Fruit fly (Drosophila melanogaster) whole organism: Measurements from ENCODE around the gene CG2938.

Experiments
- CG8478 ChIP-seq: fragments of >200 bp; optimal IDR thresholded peaks from 2 replicates; lab custom pipeline; 2018; ENCODE audit warnings: inconsistent platforms
- pan ChIP-seq: fragments of >200 bp; optimal IDR thresholded peaks from 2 replicates; lab custom pipeline; 2017
- psq ChIP-seq: fragments of >200 bp; optimal IDR thresholded peaks from 2 replicates; lab custom pipeline; 2017
- usp ChIP-seq: fragments of >200 bp; optimal IDR thresholded peaks from 2 replicates; lab custom pipeline; 2017; ENCODE audit warnings: missing biosample characterization, missing genetic modification characterization, mixed read lengths

DNA sequence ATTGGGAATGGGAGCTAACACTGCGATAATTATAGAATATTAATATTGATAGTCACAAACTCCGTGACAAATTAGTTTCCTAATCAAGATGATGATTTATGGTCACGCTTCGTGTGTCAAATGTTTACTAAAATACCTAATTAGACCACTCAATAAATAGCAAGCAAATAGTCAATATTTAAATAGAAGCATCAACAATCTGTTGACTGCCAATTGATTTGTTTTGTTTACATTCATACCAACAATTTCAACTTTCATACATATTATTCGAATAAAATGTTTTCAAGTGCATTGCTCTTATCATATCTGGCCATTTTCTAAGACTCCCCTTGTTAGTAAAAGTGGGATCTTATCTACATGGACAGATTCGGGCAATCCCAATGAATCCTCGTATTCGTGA lies 31.3 kb upstream of the CG2938 start:
- TF ChIP-seq usp (no peak), pan (no peak), CG8478 (lab: Kevin White, UChicago) (no peak), psq (lab: Kevin White, UChicago) (no peak)
